Fruit fly (Drosophila melanogaster): ENCODE data around the gene CG32037.

CG32037 gene

dm6 chr3L:9462247-9462769 lies 29.7 kb downstream of the CG32037 start (continued):
- TF ChIP-seq Mad (GFP tag; optimal IDR thresholded peaks at IDR 0.05), result peak; percentile 76
- peak; percentile 41 for TF ChIP-seq Dip3 (GFP tag; optimal IDR thresholded peaks at IDR 0.05)
- TF ChIP-seq mam (GFP tag; optimal IDR thresholded peaks at IDR 0.05), result peak; percentile 63
- TF ChIP-seq gcm2 (GFP tag; optimal IDR thresholded peaks at IDR 0.05), result peak; percentile 47
- TF ChIP-seq CG12236 (GFP tag; optimal IDR thresholded peaks at IDR 0.05), result peak; percentile 60
- TF ChIP-seq wdn (GFP tag; IDR thresholded peaks at IDR 0.05), result peak; percentile 50
- TF ChIP-seq eyg (GFP tag; optimal IDR thresholded peaks at IDR 0.05), result peak; percentile 20
- TF ChIP-seq CG7839 (tag; optimal IDR thresholded peaks at IDR 0.05), result peak; percentile 91
- TF ChIP-seq Nf-YB (GFP tag; optimal IDR thresholded peaks at IDR 0.05), result peak; percentile 79
- TF ChIP-seq HLHmδ (GFP tag; optimal IDR thresholded peaks at IDR 0.05), result no peak
- no peak for TF ChIP-seq lov (optimal IDR thresholded peaks at IDR 0.05)
- peak; percentile 47; the same call in 2 of the 3 replicates for TF ChIP-seq lov (GFP tag; IDR thresholded peaks at IDR 0.05)
- TF ChIP-seq nom (GFP tag; optimal IDR thresholded peaks at IDR 0.05), result peak; percentile 77
- peak; percentile 93 for TF ChIP-seq CG10147 (GFP tag; optimal IDR thresholded peaks at IDR 0.05)
- no peak for TF ChIP-seq tna (GFP tag; IDR thresholded peaks at IDR 0.05; ENCODE audit: partially characterized antibody)
- TF ChIP-seq ara (GFP tag; IDR thresholded peaks at IDR 0.05), result peak; percentile 58; the same call in 1 of the 2 replicates
- peak; percentile 71 for TF ChIP-seq CG12942 (GFP tag; optimal IDR thresholded peaks at IDR 0.05)
- peak; percentile 64 for TF ChIP-seq pnt (GFP tag; optimal IDR thresholded peaks at IDR 0.05)
- peak; percentile 83 for TF ChIP-seq CG17568 (GFP tag; optimal IDR thresholded peaks at IDR 0.05)
- TF ChIP-seq dmrt99B (tag; optimal IDR thresholded peaks at IDR 0.05), result peak; percentile 94
- TF ChIP-seq chm (GFP tag; IDR thresholded peaks at IDR 0.05), result peak; percentile 60
- peak; percentile 73; the same call in 1 of the 2 replicates for TF ChIP-seq Atf6 (GFP tag; IDR thresholded peaks at IDR 0.05)
- TF ChIP-seq sens (GFP tag), result peak; percentile 98
- TF ChIP-seq jumu (GFP tag; optimal IDR thresholded peaks at IDR 0.05), result peak; percentile 44
- TF ChIP-seq abd-A (tag; optimal IDR thresholded peaks at IDR 0.05), result peak; percentile 32
- peak; percentile 47; the same call in 1 of the 2 replicates for TF ChIP-seq CG4404 (GFP tag; IDR thresholded peaks at IDR 0.05)
- peak; percentile 75 for TF ChIP-seq ci (GFP tag; IDR thresholded peaks at IDR 0.05)
- no peak for TF ChIP-seq vnd (GFP tag; IDR thresholded peaks at IDR 0.05; ENCODE audit: partially characterized antibody)
- peak; percentile 96 for TF ChIP-seq CG12391 (tag; optimal IDR thresholded peaks at IDR 0.05)
- peak; percentile 15 for TF ChIP-seq Sry-δ (GFP tag; optimal IDR thresholded peaks at IDR 0.05)
- no peak for TF ChIP-seq slou (GFP tag; optimal IDR thresholded peaks at IDR 0.05)
- TF ChIP-seq CG9215 (GFP tag; IDR thresholded peaks at IDR 0.05), result peak; percentile 52; the same call in 1 of the 2 replicates
- peak; percentile 63 for TF ChIP-seq CG13624 (GFP tag; optimal IDR thresholded peaks at IDR 0.05)
- TF ChIP-seq Dip2 (GFP tag; IDR thresholded peaks at IDR 0.05), result no peak
- no peak for TF ChIP-seq dimm (GFP tag; IDR thresholded peaks at IDR 0.05)
- TF ChIP-seq CG34224 (GFP tag; IDR thresholded peaks at IDR 0.05; ENCODE audit: partially characterized antibody), result no peak
- peak; percentile 72 for TF ChIP-seq Atf-2 (GFP tag; optimal IDR thresholded peaks at IDR 0.05)
- peak; percentile 84 to 92 for TF ChIP-seq bsh (GFP tag; optimal IDR thresholded peaks at IDR 0.05)
- TF ChIP-seq pzg (GFP tag; optimal IDR thresholded peaks at IDR 0.05), result no peak
- no peak for TF ChIP-seq Kr (GFP tag; optimal IDR thresholded peaks at IDR 0.05)
- TF ChIP-seq klu (GFP tag; IDR thresholded peaks at IDR 0.05), result no peak
- peak; percentile 77 for TF ChIP-seq Dad (GFP tag; optimal IDR thresholded peaks at IDR 0.05)
- TF ChIP-seq CG8388 (GFP tag; optimal IDR thresholded peaks at IDR 0.05), result peak; percentile 94
- peak; percentile 29 for TF ChIP-seq CG8089 (GFP tag; optimal IDR thresholded peaks at IDR 0.05)
- TF ChIP-seq CG9437 (GFP tag; optimal IDR thresholded peaks at IDR 0.05), result peak; percentile 85
- TF ChIP-seq CG8944 (GFP tag; optimal IDR thresholded peaks at IDR 0.05), result peak; percentile 51
- TF ChIP-seq mirr (GFP tag; optimal IDR thresholded peaks at IDR 0.05), result peak; percentile 45
- TF ChIP-seq CG7963 (GFP tag; IDR thresholded peaks at IDR 0.05; ENCODE audit: partially characterized antibody), result no peak
- no peak for TF ChIP-seq Doc2 (GFP tag; IDR thresholded peaks at IDR 0.05)
- peak; percentile 65 for TF ChIP-seq Mes4 (GFP tag; optimal IDR thresholded peaks at IDR 0.05)
- TF ChIP-seq CG11695 (GFP tag; IDR thresholded peaks at IDR 0.05), result peak; percentile 84

Data from whole organism, embryonic.